Fruit fly (Drosophila melanogaster): Measurements from ENCODE around the gene SmydA-9.

SmydA-9 gene

dm6 chrX:9210787-9211186 is at the start of gene SmydA-9:
SmydA-9 (minus strand) TSS chrX:9210887.
- no peak for TF ChIP-seq noc (tag; optimal IDR thresholded peaks at IDR 0.05)

DNA sequence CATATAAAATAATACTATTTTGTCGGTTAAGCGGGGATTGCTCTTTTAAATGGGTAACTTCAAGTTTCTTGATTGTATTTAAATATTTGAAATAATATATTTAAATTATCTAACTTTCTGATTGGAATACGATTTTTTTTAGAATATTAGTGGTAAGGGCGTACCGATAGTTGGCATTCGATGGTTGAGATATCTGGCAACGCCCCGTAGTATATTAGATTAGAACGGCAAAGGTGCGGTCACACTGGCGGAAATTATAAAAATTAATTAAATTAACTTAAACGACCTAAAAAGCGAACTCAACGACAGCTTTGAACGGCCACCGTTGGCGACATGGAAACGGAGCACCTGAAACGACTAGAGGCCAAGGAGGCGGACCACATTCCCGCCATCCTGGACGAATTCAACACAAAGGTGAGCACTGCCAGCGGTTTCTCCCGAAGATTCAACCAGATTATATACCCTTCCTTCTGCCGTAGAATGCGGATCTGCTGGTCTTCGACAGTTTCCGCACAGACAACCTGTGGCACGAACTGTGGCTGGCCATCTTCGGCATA is 45.4 kb upstream of the SmydA-9 start, which contains the start of gene ric8a:
ric8a (plus strand) TSS at position 205 of the 557 bp plus-strand sequence.
- no peak for TF ChIP-seq noc (tag; optimal IDR thresholded peaks at IDR 0.05)

DNA sequence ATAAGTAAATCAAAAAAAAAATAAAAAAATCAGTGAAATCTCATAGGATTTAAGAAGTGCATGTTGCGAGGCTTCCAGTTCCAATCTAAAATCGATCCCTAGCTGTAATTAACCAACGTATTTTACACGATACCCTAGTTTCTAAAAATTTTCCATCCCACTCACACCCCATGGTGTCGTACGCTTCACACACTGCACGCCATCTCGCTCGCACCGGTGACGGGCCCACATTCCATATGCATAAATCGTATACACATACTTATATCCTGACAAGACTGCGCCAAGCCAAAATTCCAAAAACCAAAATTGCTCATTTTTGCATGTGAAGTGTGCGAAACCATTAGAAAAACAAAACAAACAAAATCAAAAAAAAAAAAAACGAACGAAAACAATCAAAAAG is 44.3 kb upstream of the SmydA-9 start:
- TF ChIP-seq noc (tag; optimal IDR thresholded peaks at IDR 0.05) = no peak

DNA sequence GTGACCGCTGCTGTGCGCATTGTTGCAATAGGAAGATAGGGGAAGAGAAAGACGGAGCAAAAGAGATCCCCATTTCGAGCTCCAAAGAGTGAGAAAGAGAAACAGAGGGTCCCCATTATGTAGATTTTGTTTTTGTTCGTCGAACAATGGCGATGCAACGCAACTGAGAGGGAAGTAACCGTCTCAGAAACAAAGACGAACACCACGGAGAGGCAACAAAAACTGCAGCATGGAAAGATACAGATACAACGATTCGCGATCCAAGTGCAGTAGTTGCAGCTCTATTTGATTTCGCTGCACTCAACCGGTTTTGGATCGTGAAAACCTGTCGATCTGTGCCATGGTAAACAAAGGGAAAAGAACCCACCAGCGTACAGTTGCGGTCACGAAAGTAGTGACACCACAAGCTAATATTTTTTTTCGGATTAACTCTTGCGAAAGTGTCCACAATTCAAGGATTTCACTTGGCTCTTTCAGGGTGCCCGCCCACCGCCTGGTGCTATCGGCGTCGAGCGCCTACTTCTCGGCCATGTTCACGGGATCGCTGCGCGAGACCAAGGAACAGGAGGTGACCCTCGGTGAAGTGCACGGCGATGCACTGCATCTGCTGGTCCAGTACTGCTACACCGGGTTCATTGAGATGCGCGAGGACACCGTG is 41.5 kb upstream of the SmydA-9 start:
- no peak for TF ChIP-seq noc (tag; optimal IDR thresholded peaks at IDR 0.05)

DNA sequence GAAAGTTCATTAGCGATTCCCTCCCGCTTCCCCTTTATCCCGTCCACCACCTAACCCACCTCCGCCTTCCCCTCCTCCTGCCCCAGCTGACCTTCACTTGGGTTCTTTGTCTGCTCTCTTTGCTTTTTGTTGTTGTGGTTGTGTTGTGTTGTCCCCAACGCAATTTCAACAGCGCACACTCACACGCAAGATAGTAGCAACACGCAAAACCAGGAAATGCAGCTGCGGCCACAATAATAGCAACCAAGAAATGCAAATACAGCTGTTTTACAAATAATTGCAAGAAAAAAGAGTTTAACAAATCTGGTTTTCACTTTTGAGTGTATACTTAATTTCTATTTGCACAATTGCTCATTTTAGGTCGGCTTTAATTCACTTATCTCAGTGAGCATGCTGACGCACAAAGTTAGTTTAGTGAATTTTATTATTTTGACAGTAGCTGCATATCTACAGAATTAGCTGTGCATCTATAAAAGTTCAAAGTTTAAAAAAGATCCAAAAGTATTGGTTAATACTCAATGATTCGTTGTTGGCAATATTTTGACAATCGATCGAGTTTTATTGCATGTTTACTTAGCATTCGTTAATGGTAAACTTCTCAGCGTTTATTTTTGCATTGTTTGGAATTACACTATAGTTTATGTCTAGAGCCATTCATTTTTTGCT is 40.7 kb upstream of the SmydA-9 start:
- no peak for TF ChIP-seq noc (tag; optimal IDR thresholded peaks at IDR 0.05)

DNA sequence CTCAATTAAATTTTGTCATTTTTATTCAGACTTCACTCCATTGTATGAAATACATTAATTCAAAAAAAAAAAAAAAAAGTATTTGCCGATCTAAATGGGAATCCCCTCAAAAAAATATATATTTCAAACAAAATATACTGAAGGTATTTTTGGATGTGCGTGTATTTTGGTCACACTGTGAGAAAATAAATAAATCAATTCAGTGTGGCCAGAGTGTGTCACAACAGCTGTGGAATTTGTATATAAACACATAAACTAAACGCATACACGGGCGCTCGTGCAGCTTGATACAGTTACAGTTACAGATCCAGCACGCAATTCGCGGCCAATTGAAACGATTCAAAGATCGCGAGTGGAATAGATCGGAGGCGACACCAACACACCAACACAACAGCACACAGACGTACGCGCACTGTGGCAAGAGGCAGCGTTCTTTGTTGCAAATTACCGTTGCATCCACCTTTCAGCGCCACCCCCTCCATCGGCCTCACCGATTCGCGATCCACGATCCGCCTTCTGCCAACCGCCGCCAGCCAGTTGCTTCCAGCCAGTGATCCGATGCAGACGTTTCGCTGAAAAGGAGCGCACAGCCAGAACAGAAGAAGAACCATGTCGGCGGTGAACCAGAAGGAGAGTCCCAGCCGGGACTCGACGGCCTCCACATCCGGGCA is 39.6 kb upstream of the SmydA-9 start, which contains the start of gene CG17754:
CG17754 (plus strand) TSS at position 260 of the 671 bp plus-strand sequence.
- no peak for TF ChIP-seq noc (tag; optimal IDR thresholded peaks at IDR 0.05)

dm6 chrX:9248040-9248439 is 37.4 kb upstream of the SmydA-9 start:
- no peak for TF ChIP-seq noc (tag; optimal IDR thresholded peaks at IDR 0.05)

DNA sequence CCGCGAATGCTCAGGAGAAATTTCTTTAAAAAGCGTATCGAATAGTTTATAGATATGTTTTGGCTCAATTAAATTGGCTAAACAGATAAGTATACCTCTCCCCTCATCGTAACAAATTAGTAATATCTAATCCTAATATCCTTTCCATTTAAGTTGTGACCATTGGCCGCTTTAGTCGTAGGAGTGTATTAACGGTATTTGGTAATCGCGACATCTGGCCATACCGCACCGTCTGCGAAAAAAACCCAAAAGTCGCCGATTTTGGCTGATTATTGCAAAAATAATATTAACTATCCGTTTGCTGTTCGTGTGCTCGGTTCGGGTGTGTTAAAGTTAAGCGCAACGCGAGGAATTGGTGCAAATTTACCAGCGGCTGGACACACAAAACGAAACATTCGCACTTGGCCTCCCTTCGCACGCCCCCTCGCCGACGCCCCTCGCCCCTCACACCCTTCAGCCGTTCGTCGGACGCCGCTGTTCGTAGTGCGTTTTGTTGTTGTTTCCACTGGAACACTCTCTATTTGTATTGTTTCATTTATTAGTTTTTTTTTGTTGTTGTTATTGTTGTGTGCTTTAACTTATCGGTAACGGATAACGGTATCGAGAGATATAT is 36.6 kb upstream of the SmydA-9 start, which contains the start of the genes amx and Dsor1:
amx (minus strand) TSS at position 166 of the 613 bp plus-strand sequence.
Dsor1 (plus strand) TSS at position 172 of the 613 bp plus-strand sequence.
- no peak for TF ChIP-seq noc (tag; optimal IDR thresholded peaks at IDR 0.05)

- no peak for TF ChIP-seq noc (tag; optimal IDR thresholded peaks at IDR 0.05)
Measured at dm6 chrX:9243417-9243884, 32.8 kb upstream of the SmydA-9 start, which contains the start of the genes mxc and Larp7. mxc (minus strand) TSS chrX:9243467. Larp7 (plus strand) TSS chrX:9243817.

- TF ChIP-seq noc (tag; optimal IDR thresholded peaks at IDR 0.05) = no peak
Measured at dm6 chrX:9236485-9236884, 25.8 kb upstream of the SmydA-9 start, which contains the start of gene Ir8a. Ir8a (minus strand) TSS chrX:9236585.

DNA sequence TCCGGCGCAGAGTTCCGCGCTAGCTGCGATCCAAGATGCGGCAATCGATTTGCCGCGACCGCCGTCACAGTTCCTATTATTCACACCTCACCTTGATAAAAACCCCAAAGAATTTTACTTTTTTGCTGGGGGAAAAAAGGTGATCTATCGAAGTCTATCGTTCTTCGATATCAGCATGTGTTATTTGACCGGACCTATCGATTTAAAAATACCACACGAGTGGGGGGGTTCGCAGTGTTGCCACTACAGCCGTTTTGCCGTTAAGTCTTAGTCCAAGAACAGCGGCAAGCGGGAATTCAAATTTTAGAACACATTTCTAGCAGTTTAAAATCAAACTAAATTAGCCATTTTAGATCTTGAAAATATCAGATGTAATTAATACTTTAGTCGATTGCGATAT is 21.5 kb upstream of the SmydA-9 start, which contains the start of gene CG12121:
CG12121 (minus strand) TSS at position 180 of the 400 bp plus-strand sequence.
- no peak for TF ChIP-seq noc (tag; optimal IDR thresholded peaks at IDR 0.05)

- TF ChIP-seq noc (tag; optimal IDR thresholded peaks at IDR 0.05) = no peak
Measured at dm6 chrX:9226837-9227236, 16.1 kb upstream of the SmydA-9 start, which contains the start of gene Gr8a. Gr8a (plus strand) TSS chrX:9227137.

DNA sequence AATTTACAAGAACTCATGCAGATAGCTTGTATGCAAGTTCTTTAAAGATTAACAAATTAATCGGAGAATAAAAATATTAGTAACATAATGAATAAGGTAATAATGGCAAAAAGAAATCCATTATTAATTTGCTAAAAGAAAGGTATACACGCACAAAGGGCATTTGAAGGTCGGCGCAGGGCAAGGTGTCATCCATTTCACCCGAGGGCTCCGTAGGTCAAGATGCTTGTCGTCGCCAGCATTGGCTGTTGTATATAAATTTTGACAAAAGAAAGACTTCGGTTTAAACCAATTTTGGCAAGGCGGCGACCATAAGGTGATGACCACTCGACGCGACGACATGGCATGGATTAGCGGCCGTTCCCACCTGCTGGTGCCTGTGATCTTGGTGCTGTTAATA is 14.4 kb upstream of the SmydA-9 start, which contains the start of gene CG15370:
CG15370 (plus strand) TSS at position 301 of the 400 bp plus-strand sequence.
- TF ChIP-seq noc (tag; optimal IDR thresholded peaks at IDR 0.05) = no peak

- TF ChIP-seq noc (tag; optimal IDR thresholded peaks at IDR 0.05) = no peak
Measured at dm6 chrX:9224423-9224822, 13.7 kb upstream of the SmydA-9 start.

- peak; percentile 15 for TF ChIP-seq noc (tag; optimal IDR thresholded peaks at IDR 0.05)
Measured at dm6 chrX:9223182-9223581, 12.5 kb upstream of the SmydA-9 start, which contains the start of gene t. t (minus strand) TSS chrX:9223257.

All from whole organism, larva.